Fruit fly (Drosophila melanogaster) whole organism, embryonic: ENCODE measurements around the gene Sec8.
A peak's percentile ranks its signal among the peaks of the same experiment; 100 is the strongest.

Source experiments
- CG10366 ChIP-seq: fragments of 200-800 bp; sonication (Bioruptor generic); IDR thresholded peaks from 2 replicates; pipeline ENCODE4 v1.3.6; 2022; ENCODE audit warnings: missing biosample characterization, missing genetic modification characterization
- CG12236 ChIP-seq: fragments of 200-800 bp; sonication (Bioruptor generic); optimal IDR thresholded peaks from 2 replicates; lab custom pipeline; 2016; ENCODE audit warnings: missing biosample characterization, missing genetic modification characterization
- CG17186 ChIP-seq: fragments of 200-800 bp; sonication (Bioruptor generic); optimal IDR thresholded peaks from 3 replicates; lab custom pipeline; 2017; ENCODE audit warnings: missing biosample characterization, missing genetic modification reagents, missing genetic modification characterization
- CG17328 ChIP-seq: fragments of 200-800 bp; sonication (Bioruptor generic); IDR thresholded peaks from 2 replicates; pipeline ENCODE4 v1.3.6; 2022; ENCODE audit warnings: missing biosample characterization, missing genetic modification characterization
- CG17385 ChIP-seq: fragments of 200-800 bp; sonication (Bioruptor generic); optimal IDR thresholded peaks from 3 replicates; lab custom pipeline; 2018; ENCODE audit warnings: missing biosample characterization, mild to moderate bottlenecking, missing genetic modification characterization
- CG1792 ChIP-seq: fragments of 200-800 bp; sonication (Bioruptor generic); optimal IDR thresholded peaks from 2 replicates; lab custom pipeline; 2016; ENCODE audit warnings: missing biosample characterization, missing genetic modification characterization
- CG2116 ChIP-seq: fragments of 200-800 bp; sonication (Bioruptor generic); optimal IDR thresholded peaks from 3 replicates; lab custom pipeline; 2018; ENCODE audit warnings: missing biosample characterization, mild to moderate bottlenecking, missing genetic modification characterization
- CG31441 ChIP-seq: fragments of 200-800 bp; sonication (Bioruptor generic); IDR thresholded peaks from 2 replicates; pipeline ENCODE4 v1.3.6; 2022; ENCODE audit warnings: missing biosample characterization, missing genetic modification characterization
- CG32767 ChIP-seq: fragments of 200-800 bp; sonication (Bioruptor generic); IDR thresholded peaks from 2 replicates; pipeline ENCODE4 v1.3.6; 2022; ENCODE audit warnings: missing biosample characterization, missing genetic modification characterization
- CG34376 ChIP-seq: fragments of 200-800 bp; sonication (Bioruptor generic); optimal IDR thresholded peaks from 2 replicates; lab custom pipeline; 2018; ENCODE audit warnings: missing biosample characterization, mild to moderate bottlenecking, missing genetic modification characterization
- CG42726 ChIP-seq: fragments of 200-800 bp; sonication (Bioruptor generic); IDR thresholded peaks from 2 replicates; pipeline ENCODE4 v1.3.6; 2022; ENCODE audit warnings: missing biosample characterization, missing genetic modification characterization; ENCODE audit not compliant: partially characterized antibody
- CG4820 ChIP-seq: fragments of 200-800 bp; sonication (Bioruptor generic); optimal IDR thresholded peaks from 3 replicates; lab custom pipeline; 2016; ENCODE audit warnings: missing biosample characterization, missing genetic modification characterization
- CG6791 ChIP-seq: fragments of 200-800 bp; sonication (Bioruptor generic); IDR thresholded peaks from 3 replicates; pipeline ENCODE4 v1.3.6; 2022; ENCODE audit warnings: missing biosample characterization, missing genetic modification characterization; ENCODE audit not compliant: partially characterized antibody
- CG8944 ChIP-seq: fragments of 200-800 bp; sonication (Bioruptor generic); optimal IDR thresholded peaks from 3 replicates; lab custom pipeline; 2016; ENCODE audit warnings: missing biosample characterization, missing genetic modification characterization
- CoRest ChIP-seq: fragments of 200-800 bp; sonication (Bioruptor generic); optimal IDR thresholded peaks from 3 replicates; lab custom pipeline; 2018; ENCODE audit warnings: missing biosample characterization, mild to moderate bottlenecking, missing genetic modification characterization, moderate library complexity
- Dfd ChIP-seq, 2 experiments: fragments of >200 bp; optimal IDR thresholded peaks; 2 replicates each; lab custom pipeline; 2017; ENCODE audit warnings: missing biosample characterization in 2 of 2, missing genetic modification characterization in 2 of 2
- Doc3 ChIP-seq: fragments of 200-800 bp; sonication (Bioruptor generic); IDR thresholded peaks from 3 replicates; pipeline ENCODE4 v1.3.6; 2022; ENCODE audit warnings: missing biosample characterization, missing genetic modification characterization; ENCODE audit not compliant: partially characterized antibody
- Dref ChIP-seq: fragments of 200-800 bp; sonication (Bioruptor generic); IDR thresholded peaks from 2 replicates; pipeline ENCODE4 v1.3.6; 2022; ENCODE audit warnings: missing biosample characterization, missing genetic modification characterization
- Gsc ChIP-seq: fragments of 200-800 bp; sonication (Bioruptor generic); IDR thresholded peaks from 2 replicates; pipeline ENCODE4 v1.3.6; 2022; ENCODE audit warnings: missing biosample characterization, missing genetic modification characterization
- Gug ChIP-seq: fragments of 200-800 bp; sonication (Bioruptor generic); IDR thresholded peaks from 4 replicates; pipeline ENCODE4 v1.3.6; 2022; ENCODE audit warnings: missing biosample characterization, missing genetic modification characterization
- HLH3B ChIP-seq: fragments of 200-800 bp; sonication (Bioruptor generic); IDR thresholded peaks from 2 replicates; pipeline ENCODE4 v1.3.6; 2022; ENCODE audit warnings: missing biosample characterization, missing genetic modification characterization
- Hr51 ChIP-seq, 2 experiments: fragments of 200-800 bp; sonication (Bioruptor generic); optimal IDR thresholded peaks; 2 replicates in 1 of 2; 3 replicates in 1 of 2; lab custom pipeline; 2016 to 2018; ENCODE audit warnings: missing biosample characterization in 2 of 2, missing genetic modification characterization in 2 of 2, mild to moderate bottlenecking in 1 of 2, moderate library complexity in 1 of 2
- Lim3 ChIP-seq: fragments of 200-800 bp; sonication (Bioruptor generic); IDR thresholded peaks from 2 replicates; pipeline ENCODE4 v1.3.6; 2022; ENCODE audit warnings: missing biosample characterization, missing genetic modification characterization
- MBD-R2 ChIP-seq: fragments of 200-800 bp; sonication (Bioruptor generic); IDR thresholded peaks from 2 replicates; pipeline ENCODE4 v1.3.6; 2022; ENCODE audit warnings: missing biosample characterization, missing genetic modification characterization
- Myb ChIP-seq: fragments of 200-800 bp; sonication (Bioruptor generic); optimal IDR thresholded peaks from 2 replicates; lab custom pipeline; 2016; ENCODE audit warnings: missing biosample characterization, missing genetic modification characterization
- NfI ChIP-seq: fragments of 200-800 bp; sonication (Bioruptor generic); optimal IDR thresholded peaks from 3 replicates; lab custom pipeline; 2018; ENCODE audit warnings: missing biosample characterization, mild to moderate bottlenecking, missing genetic modification characterization, moderate library complexity
- Side ChIP-seq: fragments of 200-800 bp; sonication (Bioruptor generic); optimal IDR thresholded peaks from 2 replicates; lab custom pipeline; 2016; ENCODE audit warnings: missing biosample characterization, missing genetic modification characterization
- TFAM ChIP-seq: fragments of 200-800 bp; sonication (Bioruptor generic); optimal IDR thresholded peaks from 2 replicates; lab custom pipeline; 2017; ENCODE audit warnings: missing biosample characterization, missing genetic modification characterization, inconsistent platforms
- amos ChIP-seq: fragments of 200-800 bp; sonication (Bioruptor generic); IDR thresholded peaks from 2 replicates; pipeline ENCODE4 v1.3.6; 2022; ENCODE audit warnings: missing biosample characterization, missing genetic modification characterization; ENCODE audit not compliant: partially characterized antibody
- ase ChIP-seq: fragments of 200-800 bp; sonication (Bioruptor generic); IDR thresholded peaks from 3 replicates; pipeline ENCODE4 v1.3.6; 2022; ENCODE audit warnings: missing biosample characterization, missing genetic modification characterization
- az2 ChIP-seq: fragments of 200-800 bp; sonication (Bioruptor generic); optimal IDR thresholded peaks from 3 replicates; lab custom pipeline; 2016; ENCODE audit warnings: missing biosample characterization, missing genetic modification characterization
- chif ChIP-seq, 2 experiments: fragments of 200-800 bp; sonication (Bioruptor generic); optimal IDR thresholded peaks; 3 replicates each; lab custom pipeline; 2016; ENCODE audit warnings: missing biosample characterization in 2 of 2, missing genetic modification characterization in 2 of 2
- corto ChIP-seq: fragments of 200-800 bp; sonication (Bioruptor generic); optimal IDR thresholded peaks from 2 replicates; lab custom pipeline; 2016; ENCODE audit warnings: missing biosample characterization, mild to moderate bottlenecking, missing genetic modification characterization, moderate library complexity
- croc ChIP-seq: fragments of 200-800 bp; sonication (Bioruptor generic); conservative IDR thresholded peaks from 3 replicates; pipeline ENCODE4 v1.3.6; 2022; ENCODE audit warnings: missing biosample characterization, missing genetic modification characterization
- dan ChIP-seq: fragments of 200-800 bp; sonication (Bioruptor generic); IDR thresholded peaks from 2 replicates; pipeline ENCODE4 v1.3.6; 2022; ENCODE audit warnings: missing biosample characterization, missing genetic modification characterization
- danr ChIP-seq: fragments of 200-800 bp; sonication (Bioruptor generic); IDR thresholded peaks from 2 replicates; pipeline ENCODE4 v1.3.6; 2022; ENCODE audit warnings: missing biosample characterization, missing genetic modification characterization
- dpn ChIP-seq, 2 experiments: fragments of 200-800 bp; sonication (Bioruptor generic); optimal IDR thresholded peaks; 3 replicates each; lab custom pipeline; 2016; ENCODE audit warnings: missing biosample characterization in 2 of 2, missing genetic modification characterization in 2 of 2
- gcm ChIP-seq: fragments of 200-800 bp; sonication (Bioruptor generic); optimal IDR thresholded peaks from 2 replicates; lab custom pipeline; 2019; ENCODE audit warnings: missing biosample characterization, mild to moderate bottlenecking, missing genetic modification characterization, moderate library complexity
- kay ChIP-seq: fragments of 200-800 bp; sonication (Bioruptor generic); optimal IDR thresholded peaks from 2 replicates; lab custom pipeline; 2016; ENCODE audit warnings: missing biosample characterization, missing genetic modification characterization
- ken ChIP-seq: fragments of 200-800 bp; sonication (Bioruptor generic); IDR thresholded peaks from 3 replicates; pipeline ENCODE4 v1.3.6; 2022; ENCODE audit warnings: missing biosample characterization, missing genetic modification characterization
- knrl ChIP-seq: fragments of 200-800 bp; sonication (Bioruptor generic); IDR thresholded peaks from 3 replicates; pipeline ENCODE4 v1.3.6; 2022; ENCODE audit warnings: missing biosample characterization, missing genetic modification characterization; ENCODE audit not compliant: partially characterized antibody
- mirr ChIP-seq: fragments of 200-800 bp; sonication (Bioruptor generic); optimal IDR thresholded peaks from 3 replicates; lab custom pipeline; 2018; ENCODE audit warnings: missing biosample characterization, mild to moderate bottlenecking, missing genetic modification characterization
- mld ChIP-seq: fragments of 200-800 bp; sonication (Bioruptor generic); IDR thresholded peaks from 3 replicates; pipeline ENCODE4 v1.3.6; 2022; ENCODE audit warnings: missing biosample characterization, missing genetic modification characterization; ENCODE audit not compliant: partially characterized antibody
- nerfin-1 ChIP-seq: fragments of 200-800 bp; sonication (Bioruptor generic); optimal IDR thresholded peaks from 3 replicates; lab custom pipeline; 2019; ENCODE audit warnings: missing biosample characterization, mild to moderate bottlenecking, missing genetic modification characterization, moderate library complexity
- onecut ChIP-seq: fragments of 200-800 bp; sonication (Bioruptor generic); IDR thresholded peaks from 2 replicates; pipeline ENCODE4 v1.3.6; 2022; ENCODE audit warnings: missing biosample characterization, missing genetic modification characterization
- sens ChIP-seq: fragments of 200-800 bp; sonication (Bioruptor generic); peaks from one replicate; lab custom pipeline; 2016; ENCODE audit warnings: missing biosample characterization, missing genetic modification characterization
- seq ChIP-seq: fragments of 200-800 bp; sonication (Bioruptor generic); IDR thresholded peaks from 2 replicates; pipeline ENCODE4 v1.3.6; 2022; ENCODE audit warnings: missing biosample characterization, missing genetic modification characterization
- slou ChIP-seq: fragments of 200-800 bp; sonication (Bioruptor generic); optimal IDR thresholded peaks from 3 replicates; lab custom pipeline; 2016; ENCODE audit warnings: missing biosample characterization, missing genetic modification characterization
- so ChIP-seq: fragments of 200-800 bp; sonication (Bioruptor generic); IDR thresholded peaks from 3 replicates; pipeline ENCODE4 v1.3.6; 2022; ENCODE audit warnings: missing biosample characterization, missing genetic modification characterization
- tgo ChIP-seq: fragments of 200-800 bp; sonication (Bioruptor generic); IDR thresholded peaks from 3 replicates; pipeline ENCODE4 v1.3.6; 2022; ENCODE audit warnings: missing biosample characterization, missing genetic modification characterization
- zen ChIP-seq: fragments of 200-800 bp; sonication (Bioruptor generic); optimal IDR thresholded peaks from 3 replicates; lab custom pipeline; 2018; ENCODE audit warnings: missing biosample characterization, mild to moderate bottlenecking, missing genetic modification characterization, moderate library complexity

The Sec8 gene

dm6 chr3R:5758624-5759209 lies at the start of gene Sec8 (continued):
- TF ChIP-seq zen, result peak; percentile 51
- TF ChIP-seq Lim3 (GFP tag; lab: Robert Waterston, UW), result no peak
- TF ChIP-seq CG6791 (GFP tag; lab: Robert Waterston, UW), result peak; percentile 91
- peak; percentile 42 to 52 for TF ChIP-seq dpn (GFP tag; optimal IDR thresholded peaks at IDR 0.05; lab: Kevin White, UChicago)
- peak; percentile 84 for TF ChIP-seq knrl (GFP tag; lab: Robert Waterston, UW)
- TF ChIP-seq HLH3B (GFP tag; lab: Robert Waterston, UW), result no peak
- peak; percentile 1 for TF ChIP-seq kay (GFP tag; lab: Kevin White, UChicago)
- peak; percentile 2 for TF ChIP-seq CG8944 (GFP tag; lab: Kevin White, UChicago)
- TF ChIP-seq croc (GFP tag; lab: Robert Waterston, UW), result no peak
- peak; percentile 77 for TF ChIP-seq MBD-R2
- no peak for TF ChIP-seq onecut (GFP tag; lab: Robert Waterston, UW)
- TF ChIP-seq Doc3 (GFP tag; lab: Robert Waterston, UW), result peak; percentile 70
- TF ChIP-seq dan, result no peak
- TF ChIP-seq mirr (GFP tag; lab: Kevin White, UChicago), result no peak
- TF ChIP-seq corto (GFP tag; lab: Kevin White, UChicago), result no peak
- peak in 1 of 2 experiments; percentile 43 for TF ChIP-seq chif (GFP tag; optimal IDR thresholded peaks at IDR 0.05; lab: Kevin White, UChicago)
- peak; percentile 79 for TF ChIP-seq CG42726 (GFP tag; lab: Robert Waterston, UW)
- no peak for TF ChIP-seq nerfin-1 (tag; lab: Kevin White, UChicago)
- TF ChIP-seq Gsc (GFP tag; lab: Robert Waterston, UW), result no peak
- TF ChIP-seq Side (GFP tag; lab: Kevin White, UChicago), result peak; percentile 63
- no peak for TF ChIP-seq CG17328 (GFP tag; lab: Robert Waterston, UW)
- TF ChIP-seq CG10366 (GFP tag; lab: Robert Waterston, UW), result peak; percentile 25; the same call in 1 of the 2 replicates
- peak; percentile 51 for TF ChIP-seq Dref (GFP tag; lab: Robert Waterston, UW)
- 0 out of 3 replicates have a peak, but pooled peaks have one; percentile 31 for TF ChIP-seq tgo (GFP tag; lab: Robert Waterston, UW)
- TF ChIP-seq mld (GFP tag; lab: Robert Waterston, UW), result peak; percentile 77
- peak; percentile 93 for TF ChIP-seq amos (GFP tag; lab: Robert Waterston, UW)
- TF ChIP-seq slou (GFP tag; lab: Kevin White, UChicago), result no peak
- peak; percentile 33 for TF ChIP-seq CG17186 (GFP tag; lab: Kevin White, UChicago)
- no peak for TF ChIP-seq CG31441 (GFP tag; lab: Robert Waterston, UW)
- no peak for TF ChIP-seq ken
- no peak for TF ChIP-seq CG32767 (GFP tag; lab: Robert Waterston, UW)
- TF ChIP-seq CG1792 (GFP tag; lab: Kevin White, UChicago), result peak; percentile 14
- TF ChIP-seq Myb, result peak; percentile 81
- TF ChIP-seq CG12236, result no peak
- TF ChIP-seq gcm (GFP tag; lab: Kevin White, UChicago), result no peak
- no peak for TF ChIP-seq CG17385 (GFP tag; lab: Kevin White, UChicago)
- TF ChIP-seq CG2116 (GFP tag; lab: Kevin White, UChicago), result peak; percentile 52
- no peak for TF ChIP-seq TFAM (GFP tag; lab: Kevin White, UChicago)
- peak; percentile 28 for TF ChIP-seq CG4820
- peak; percentile 1 for TF ChIP-seq NfI (GFP tag; lab: Kevin White, UChicago)
- TF ChIP-seq ase (GFP tag; lab: Robert Waterston, UW), result no peak
- peak; percentile 60 for TF ChIP-seq CoRest
- TF ChIP-seq seq (GFP tag; lab: Robert Waterston, UW), result no peak
- peak; percentile 12 for TF ChIP-seq CG34376
- TF ChIP-seq danr (GFP tag; lab: Robert Waterston, UW), result no peak
- no peak for TF ChIP-seq Dfd (GFP tag; optimal IDR thresholded peaks at IDR 0.05; lab: Kevin White, UChicago)
- peak in 1 of 2 experiments; percentile 18 for TF ChIP-seq Hr51 (GFP tag; optimal IDR thresholded peaks at IDR 0.05; lab: Kevin White, UChicago)
- TF ChIP-seq sens (GFP tag; lab: Kevin White, UChicago), result peak; percentile 75
- no peak for TF ChIP-seq so
- TF ChIP-seq Gug (GFP tag; lab: Robert Waterston, UW), result peak; percentile 40; the same call in 2 of the 4 replicates
- peak; percentile 12 for TF ChIP-seq az2 (GFP tag; lab: Kevin White, UChicago)
